Fruit fly (Drosophila melanogaster): ENCODE data around the gene Idgf1.

Gene Idgf1

DNA sequence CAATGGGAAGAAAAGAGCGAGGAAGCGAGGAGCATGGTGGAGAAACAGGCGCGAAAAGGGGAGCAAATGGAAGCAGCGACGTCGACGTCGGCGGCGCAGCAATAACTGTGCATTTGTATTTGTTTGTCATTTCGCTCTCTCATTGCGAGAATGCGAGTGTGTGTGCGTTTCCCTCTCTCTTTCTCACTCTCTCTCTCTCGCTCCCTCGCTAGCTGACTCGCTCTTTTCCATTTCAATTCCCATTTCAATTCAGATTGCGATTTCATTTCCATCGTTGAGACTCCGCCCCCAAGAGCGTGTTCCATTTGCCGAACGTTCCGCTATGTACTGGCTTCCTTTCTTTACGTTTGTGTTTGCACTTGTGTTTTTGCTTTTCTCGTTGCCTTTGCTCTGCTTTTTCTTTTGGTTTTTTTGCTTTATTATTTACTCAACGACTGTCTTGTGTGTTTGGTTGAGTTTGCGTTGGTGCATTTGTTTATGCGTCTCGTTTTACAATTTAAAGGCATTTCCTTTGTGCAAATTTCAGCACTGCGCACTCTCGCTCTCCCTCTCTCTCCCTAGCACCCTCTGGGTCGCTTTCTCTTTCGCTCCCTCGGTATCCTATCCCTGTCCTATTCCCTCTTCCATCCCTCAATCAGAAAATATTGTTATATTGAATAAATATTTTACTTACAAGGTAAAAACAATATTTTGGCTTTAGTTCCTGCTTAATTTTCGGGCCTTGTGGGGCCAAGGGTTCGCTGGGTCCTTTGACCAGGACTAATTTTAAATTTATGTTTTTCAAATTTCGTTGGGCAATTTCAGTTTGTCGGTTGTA is 22.2 kb upstream of the Idgf1 start:
- TF ChIP-seq CG4496 (GFP tag; IDR thresholded peaks at IDR 0.05) (no peak), gl (tag; optimal IDR thresholded peaks at IDR 0.05) (peak; percentile 24), CG8301 (tag; optimal IDR thresholded peaks at IDR 0.05) (no peak), CG10348 (GFP tag; IDR thresholded peaks at IDR 0.05) (no peak)

DNA sequence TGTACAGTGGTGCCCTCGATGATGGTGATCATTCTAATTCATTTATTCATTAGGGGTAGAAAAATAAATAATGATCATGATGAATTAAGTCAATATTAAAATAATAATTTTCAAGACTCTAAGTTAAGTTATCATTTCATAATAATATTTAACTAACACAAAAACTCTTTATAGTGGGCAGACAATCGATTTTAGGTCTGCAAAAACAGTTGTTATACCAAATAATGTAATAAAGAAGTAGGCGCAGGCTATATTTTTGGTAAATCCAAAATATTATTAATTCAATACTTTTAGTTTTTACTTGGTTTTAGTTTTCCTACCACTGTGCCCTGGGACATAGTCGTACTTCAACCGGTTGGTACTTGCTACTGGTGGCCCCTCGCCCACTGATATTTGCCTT is 9.4 kb upstream of the Idgf1 start:
- TF ChIP-seq CG8301 (tag; optimal IDR thresholded peaks at IDR 0.05) (peak; percentile 35), fd96Ca (GFP tag; IDR thresholded peaks at IDR 0.05) (no peak), CG8159 (tag; optimal IDR thresholded peaks at IDR 0.05) (peak; percentile 34), CG13204 (GFP tag; optimal IDR thresholded peaks at IDR 0.05) (no peak), Ets98B (GFP tag; IDR thresholded peaks at IDR 0.05) (no peak), CG10348 (GFP tag; IDR thresholded peaks at IDR 0.05) (no peak), CG9948 (tag; optimal IDR thresholded peaks at IDR 0.05) (peak; percentile 35), CG34367 (tag; optimal IDR thresholded peaks at IDR 0.05) (peak; percentile 38), CG14655 (GFP tag; optimal IDR thresholded peaks at IDR 0.05) (peak; percentile 68), CG17806 (tag; optimal IDR thresholded peaks at IDR 0.05) (peak; percentile 11), gl (tag; optimal IDR thresholded peaks at IDR 0.05) (no peak), CG32121 (GFP tag; IDR thresholded peaks at IDR 0.05) (no peak), CG15710 (tag; optimal IDR thresholded peaks at IDR 0.05) (peak; percentile 25), CG4496 (GFP tag; IDR thresholded peaks at IDR 0.05) (no peak), EcR (GFP tag; optimal IDR thresholded peaks at IDR 0.05) (no peak), Pif1B (GFP tag; optimal IDR thresholded peaks at IDR 0.05) (peak; percentile 11), Pif1A (GFP tag; optimal IDR thresholded peaks at IDR 0.05) (no peak)

DNA sequence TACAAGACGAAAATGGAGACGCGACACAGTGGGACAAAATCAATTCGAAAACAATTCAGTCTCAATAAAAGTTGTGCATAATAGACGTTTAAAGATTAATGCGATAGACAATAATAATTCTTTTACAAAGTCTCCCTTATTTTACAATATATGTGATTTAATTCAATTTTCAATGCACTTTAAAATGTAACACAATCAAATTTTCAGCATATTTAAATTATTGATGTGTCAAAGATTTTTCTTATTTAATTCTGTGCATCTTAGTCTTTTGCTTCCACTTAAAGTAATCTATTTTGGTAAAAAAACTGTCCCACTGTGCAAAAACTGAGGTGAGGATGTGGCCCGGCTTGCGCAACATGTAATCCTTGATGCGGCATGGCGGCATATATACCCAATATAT is 7.1 kb upstream of the Idgf1 start:
- TF ChIP-seq CG34367 (tag; optimal IDR thresholded peaks at IDR 0.05) (peak; percentile 63), CG32121 (GFP tag; IDR thresholded peaks at IDR 0.05) (no peak), Ets98B (GFP tag; IDR thresholded peaks at IDR 0.05) (no peak), CG8159 (tag; optimal IDR thresholded peaks at IDR 0.05) (peak; percentile 74), CG9948 (tag; optimal IDR thresholded peaks at IDR 0.05) (peak; percentile 78), gl (tag; optimal IDR thresholded peaks at IDR 0.05) (no peak), Pif1B (GFP tag; optimal IDR thresholded peaks at IDR 0.05) (peak; percentile 47), CG12605 (GFP tag; IDR thresholded peaks at IDR 0.05) (peak; percentile 37; the same call in 1 of the 2 replicates), rn (GFP tag; IDR thresholded peaks at IDR 0.05) (no peak), D1 (tag; optimal IDR thresholded peaks at IDR 0.05) (no peak), Pif1A (GFP tag; optimal IDR thresholded peaks at IDR 0.05) (peak; percentile 72), fd96Ca (GFP tag; IDR thresholded peaks at IDR 0.05) (no peak), CG13204 (GFP tag; optimal IDR thresholded peaks at IDR 0.05) (no peak), CG4496 (GFP tag; IDR thresholded peaks at IDR 0.05) (0 out of 3 replicates have a peak, but pooled peaks have one; percentile 41), CG15710 (tag; optimal IDR thresholded peaks at IDR 0.05) (peak; percentile 68), EcR (GFP tag; optimal IDR thresholded peaks at IDR 0.05) (no peak), CG17806 (tag; optimal IDR thresholded peaks at IDR 0.05) (peak; percentile 64), CG14655 (GFP tag; optimal IDR thresholded peaks at IDR 0.05) (peak; percentile 59), Snoo (tag; optimal IDR thresholded peaks at IDR 0.05) (peak; percentile 49), CG8301 (tag; optimal IDR thresholded peaks at IDR 0.05) (peak; percentile 36), CG10348 (GFP tag; IDR thresholded peaks at IDR 0.05) (no peak)

DNA sequence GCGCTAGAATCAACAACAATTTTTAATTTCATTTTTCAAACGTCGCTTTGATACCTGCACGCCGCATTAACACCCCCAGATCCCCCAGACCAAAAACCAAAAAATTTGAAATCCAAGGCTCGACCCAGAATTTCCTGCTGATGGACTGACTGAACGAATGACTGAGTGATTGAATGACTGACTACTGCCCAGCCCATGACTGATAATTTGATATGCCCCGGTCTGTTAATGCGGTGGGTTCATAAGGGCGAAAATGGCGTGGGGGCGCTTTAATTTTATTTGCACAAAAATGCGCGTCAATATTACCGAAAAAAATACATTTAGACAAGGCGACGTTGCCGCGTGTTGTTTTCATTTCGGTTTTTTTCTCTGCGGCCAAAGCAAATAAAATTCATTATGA is 2.5 kb upstream of the Idgf1 start:
- TF ChIP-seq CG12605 (GFP tag; IDR thresholded peaks at IDR 0.05) (no peak), CG14655 (GFP tag; optimal IDR thresholded peaks at IDR 0.05) (no peak), CG8159 (tag; optimal IDR thresholded peaks at IDR 0.05) (no peak), gl (tag; optimal IDR thresholded peaks at IDR 0.05) (no peak), D1 (tag; optimal IDR thresholded peaks at IDR 0.05) (no peak)

DNA sequence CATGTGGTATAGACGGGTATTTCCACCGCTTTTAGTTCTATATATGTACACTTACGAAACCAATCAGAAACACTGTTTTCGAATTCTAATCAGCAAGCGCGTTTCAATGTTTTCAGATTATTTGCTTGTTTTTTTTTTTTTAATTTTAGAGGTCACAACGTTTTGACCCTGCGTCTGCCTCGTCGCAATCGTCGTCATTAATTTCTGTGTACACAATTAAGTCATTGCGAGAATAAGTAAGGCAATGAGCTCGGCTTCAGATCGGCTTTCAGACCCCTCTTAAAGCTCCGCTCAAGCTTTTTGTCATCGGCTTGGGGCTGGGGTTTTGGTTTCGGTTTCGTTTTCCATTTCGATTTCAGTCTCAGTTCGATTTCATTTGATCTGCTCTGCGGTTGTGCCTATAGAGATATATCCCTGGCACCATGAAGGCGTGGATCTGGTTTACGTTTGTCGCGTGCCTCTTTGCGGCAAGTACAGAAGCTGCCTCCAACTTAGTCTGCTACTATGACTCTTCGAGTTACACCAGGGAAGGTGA is 2.0 kb downstream of the Idgf1 start, which contains the start of gene Idgf2:
Idgf2 (plus strand) TSS at position 356 of the 535 bp plus-strand sequence.
- TF ChIP-seq CG13204 (GFP tag; optimal IDR thresholded peaks at IDR 0.05) (no peak), Ets98B (GFP tag; IDR thresholded peaks at IDR 0.05) (no peak), CG9948 (tag; optimal IDR thresholded peaks at IDR 0.05) (no peak), gl (tag; optimal IDR thresholded peaks at IDR 0.05) (no peak), EcR (GFP tag; optimal IDR thresholded peaks at IDR 0.05) (no peak), CG8159 (tag; optimal IDR thresholded peaks at IDR 0.05) (no peak), CG15710 (tag; optimal IDR thresholded peaks at IDR 0.05) (no peak), Pif1B (GFP tag; optimal IDR thresholded peaks at IDR 0.05) (no peak), CG8301 (tag; optimal IDR thresholded peaks at IDR 0.05) (no peak), CG4496 (GFP tag; IDR thresholded peaks at IDR 0.05) (0 out of 3 replicates have a peak, but pooled peaks have one; percentile 11), CG34367 (tag; optimal IDR thresholded peaks at IDR 0.05) (no peak), CG14655 (GFP tag; optimal IDR thresholded peaks at IDR 0.05) (no peak), fd96Ca (GFP tag; IDR thresholded peaks at IDR 0.05) (no peak), CG12605 (GFP tag; IDR thresholded peaks at IDR 0.05) (0 out of 2 replicates have a peak, but pooled peaks have one; percentile 29)

DNA sequence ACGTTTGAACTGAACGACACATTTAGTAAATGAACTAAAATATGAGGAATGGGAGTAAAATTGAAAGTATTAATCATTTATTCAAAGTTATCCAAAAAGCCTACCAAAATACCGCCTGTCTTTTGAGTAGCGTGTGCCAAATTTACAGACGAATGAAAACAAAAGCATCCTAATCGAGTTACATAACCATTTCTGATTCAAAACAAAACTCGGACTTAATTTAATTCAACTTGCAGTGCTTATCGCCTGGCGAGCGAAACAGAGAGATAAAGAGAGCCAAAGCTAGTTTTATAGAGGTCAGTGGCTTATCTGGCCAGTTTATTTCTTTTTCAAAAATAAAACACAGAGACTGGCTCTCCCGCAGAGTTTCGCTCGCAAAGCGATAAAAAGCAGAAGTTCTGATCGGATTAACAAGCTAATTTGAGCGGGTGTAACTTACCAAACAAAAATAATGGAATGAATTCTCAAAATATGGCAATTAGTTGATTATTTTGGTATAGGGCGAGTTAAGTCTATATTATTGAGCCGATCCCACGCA is 2.9 kb downstream of the Idgf1 start:
- TF ChIP-seq gl (tag; optimal IDR thresholded peaks at IDR 0.05) (peak; percentile 46), CG13204 (GFP tag; optimal IDR thresholded peaks at IDR 0.05) (peak; percentile 44), D1 (tag; optimal IDR thresholded peaks at IDR 0.05) (no peak), EcR (GFP tag; optimal IDR thresholded peaks at IDR 0.05) (peak; percentile 97)
